Worm (Caenorhabditis elegans) whole organism, mixed stage, embryonic: ENCODE measurements around the gene rpl-21.

Experiments used
- bed-3 ChIP-seq: fragments of 200-800 bp; sonication (Bioruptor generic); optimal IDR thresholded peaks from 3 replicates; lab custom pipeline; 2018; ENCODE audit warnings: mild to moderate bottlenecking, missing genetic modification characterization, moderate library complexity, missing compliant biosample characterization
- ceh-43 ChIP-seq: fragments of 200-800 bp; sonication (Bioruptor generic); optimal IDR thresholded peaks from 2 replicates; lab custom pipeline; 2018; ENCODE audit warnings: mild to moderate bottlenecking, missing genetic modification characterization, moderate library complexity, missing compliant biosample characterization
- ceh-83 ChIP-seq: fragments of 200-800 bp; sonication (Bioruptor generic); optimal IDR thresholded peaks from 2 replicates; lab custom pipeline; 2018; ENCODE audit warnings: mild to moderate bottlenecking, missing genetic modification characterization, missing compliant biosample characterization
- ces-1 ChIP-seq: fragments of 150-350 bp; optimal IDR thresholded peaks from 2 replicates; lab custom pipeline; 2014; ENCODE audit warnings: missing biosample characterization, missing genetic modification reagents, missing genetic modification characterization
- cnd-1 ChIP-seq: fragments of 200-800 bp; sonication (Bioruptor generic); optimal IDR thresholded peaks from 2 replicates; lab custom pipeline; 2018; ENCODE audit warnings: mild to moderate bottlenecking, missing genetic modification characterization, missing compliant biosample characterization
- elt-3 ChIP-seq: fragments of 150-350 bp; optimal IDR thresholded peaks from 2 replicates; lab custom pipeline; 2014; ENCODE audit warnings: missing biosample characterization, missing genetic modification characterization
- ham-2 ChIP-seq: fragments of 200-800 bp; sonication (Bioruptor generic); optimal IDR thresholded peaks from 2 replicates; lab custom pipeline; 2018; ENCODE audit warnings: mild to moderate bottlenecking, missing genetic modification characterization, missing compliant biosample characterization
- hlh-1 ChIP-seq: fragments of 150-350 bp; optimal IDR thresholded peaks from 2 replicates; lab custom pipeline; 2014; ENCODE audit warnings: missing biosample characterization, missing genetic modification reagents, missing genetic modification characterization
- lsy-2 ChIP-seq: fragments of 150-350 bp; optimal IDR thresholded peaks from 2 replicates; lab custom pipeline; 2014; ENCODE audit warnings: missing biosample characterization, missing genetic modification characterization
- mep-1 ChIP-seq: fragments of 150-350 bp; optimal IDR thresholded peaks from 2 replicates; lab custom pipeline; 2017; ENCODE audit warnings: missing biosample characterization, missing genetic modification reagents, missing genetic modification characterization, inconsistent platforms
- mls-2 ChIP-seq: sonication (generic microtip); optimal IDR thresholded peaks from 2 replicates; lab custom pipeline; 2016; ENCODE audit warnings: mild to moderate bottlenecking, missing genetic modification characterization, moderate library complexity, missing compliant biosample characterization
- nhr-12 ChIP-seq: fragments of 150-350 bp; optimal IDR thresholded peaks from 2 replicates; lab custom pipeline; 2014; ENCODE audit warnings: missing biosample characterization, missing genetic modification characterization
- nhr-2 ChIP-seq: fragments of 150-350 bp; optimal IDR thresholded peaks from 2 replicates; lab custom pipeline; 2014; ENCODE audit warnings: missing biosample characterization, missing genetic modification characterization
- nhr-237 ChIP-seq: fragments of 150-350 bp; optimal IDR thresholded peaks from 2 replicates; lab custom pipeline; 2014; ENCODE audit warnings: missing biosample characterization, missing genetic modification characterization
- nhr-76 ChIP-seq: sonication (generic microtip); optimal IDR thresholded peaks from 2 replicates; lab custom pipeline; 2017; ENCODE audit warnings: missing biosample characterization, missing genetic modification characterization
- pha-4 ChIP-seq: fragments of 150-350 bp; optimal IDR thresholded peaks from 2 replicates; lab custom pipeline; 2018; ENCODE audit warnings: missing biosample characterization, missing genetic modification reagents, missing genetic modification characterization
- sem-2 ChIP-seq: fragments of 200-800 bp; sonication (Bioruptor generic); optimal IDR thresholded peaks from 2 replicates; lab custom pipeline; 2018; ENCODE audit warnings: mild to moderate bottlenecking, missing genetic modification characterization, missing compliant biosample characterization
- sptf-1 ChIP-seq: sonication (generic microtip); optimal IDR thresholded peaks from 2 replicates; lab custom pipeline; 2017; ENCODE audit warnings: mild to moderate bottlenecking, missing genetic modification characterization, moderate library complexity, missing compliant biosample characterization
- tbx-8 ChIP-seq: fragments of 200-800 bp; sonication (Bioruptor generic); optimal IDR thresholded peaks from 2 replicates; lab custom pipeline; 2018; ENCODE audit warnings: mild to moderate bottlenecking, missing genetic modification characterization, moderate library complexity, missing compliant biosample characterization
- unc-120 ChIP-seq: sonication (generic microtip); optimal IDR thresholded peaks from 2 replicates; lab custom pipeline; 2017; ENCODE audit warnings: missing genetic modification characterization, missing compliant biosample characterization; ENCODE audit not compliant: poor library complexity, severe bottlenecking
- unc-39 ChIP-seq: fragments of 150-350 bp; optimal IDR thresholded peaks from 2 replicates; lab custom pipeline; 2014; ENCODE audit warnings: missing biosample characterization, missing genetic modification characterization
- unc-62 ChIP-seq: fragments of 150-350 bp; optimal IDR thresholded peaks from 2 replicates; lab custom pipeline; 2014; ENCODE audit warnings: missing biosample characterization, missing genetic modification reagents, missing genetic modification characterization

The rpl-21 gene

ce11 chrIII:8091408-8091807, 38.6 kb downstream of the rpl-21 start, which contains the start of gene idi-1:
idi-1 (plus strand) TSS chrIII:8091708.
- no peak for TF ChIP-seq cnd-1 (tag; lab: Kevin White, UChicago)
- no peak for TF ChIP-seq unc-39 (tag; lab: Kevin White, UChicago)
- no peak for TF ChIP-seq tbx-8 (GFP tag; lab: Kevin White, UChicago)
- TF ChIP-seq nhr-2, result no peak

ce11 chrIII:8088235-8088634, 41.8 kb downstream of the rpl-21 start, which contains the start of gene vms-1:
vms-1 (plus strand) TSS chrIII:8088535.
- TF ChIP-seq nhr-237 (tag; lab: Kevin White, UChicago) (no peak), nhr-2 (no peak)

- TF ChIP-seq ces-1, result peak; percentile 82
- no peak for TF ChIP-seq elt-3 (tag; lab: Kevin White, UChicago)
- peak; percentile 29 for TF ChIP-seq pha-4 (tag; lab: Kevin White, UChicago)
- TF ChIP-seq ceh-43 (GFP tag; lab: Kevin White, UChicago), result no peak
- TF ChIP-seq hlh-1 (tag; lab: Kevin White, UChicago), result no peak
- TF ChIP-seq mep-1 (tag; lab: Kevin White, UChicago), result peak; percentile 25
- TF ChIP-seq unc-120 (tag; lab: Kevin White, UChicago), result no peak
- TF ChIP-seq lsy-2 (tag; lab: Kevin White, UChicago), result peak; percentile 98
- no peak for TF ChIP-seq bed-3
These were observed 44.7 kb downstream of the rpl-21 start, which contains the start of the genes K06H7.7 and grp-1 for ce11 chrIII:8085355-8085754. K06H7.7 (minus strand) TSS chrIII:8085475. grp-1 (plus strand) TSS chrIII:8085705.

- TF ChIP-seq mls-2 (no peak), unc-62 (GFP tag; lab: Kevin White, UChicago) (no peak), ceh-83 (GFP tag; lab: Kevin White, UChicago) (no peak), sem-2 (GFP tag; lab: Kevin White, UChicago) (no peak), nhr-12 (no peak), ham-2 (GFP tag; lab: Kevin White, UChicago) (no peak), cnd-1 (tag; lab: Kevin White, UChicago) (no peak), lsy-2 (tag; lab: Kevin White, UChicago) (no peak), nhr-76 (no peak), tbx-8 (GFP tag; lab: Kevin White, UChicago) (no peak), sptf-1 (tag; lab: Kevin White, UChicago) (no peak), nhr-2 (no peak)
These were observed 49.8 kb downstream of the rpl-21 start, which contains the start of the genes dcr-1 and apc-2 for ce11 chrIII:8080165-8080738. dcr-1 (minus strand) TSS chrIII:8080281. apc-2 (plus strand) TSS chrIII:8080629.
